Worm (Caenorhabditis elegans) whole organism, midembryonic: ENCODE data around the gene srx-111.

Source experiments
- T22C8.4 ChIP-seq: fragments of 200-800 bp; sonication (Bioruptor generic); IDR thresholded peaks from 2 replicates; pipeline ENCODE4 v1.3.6; 2022; ENCODE audit warnings: missing genetic modification characterization, missing compliant biosample characterization
- cog-1 ChIP-seq: sonication (generic microtip); optimal IDR thresholded peaks from 2 replicates; lab custom pipeline; 2016; ENCODE audit warnings: missing genetic modification characterization, missing compliant biosample characterization
- flt-1 ChIP-seq: fragments of 200-800 bp; sonication (Bioruptor generic); IDR thresholded peaks from 2 replicates; pipeline ENCODE4 v1.3.6; 2022; ENCODE audit warnings: missing genetic modification characterization, missing compliant biosample characterization
- klf-2 ChIP-seq: fragments of 200-800 bp; sonication (Bioruptor generic); conservative IDR thresholded peaks from 2 replicates; pipeline ENCODE4 v1.3.6; 2022; ENCODE audit warnings: missing genetic modification reagents, missing genetic modification characterization, missing compliant biosample characterization
- med-1 ChIP-seq: sonication (generic microtip); optimal IDR thresholded peaks from 2 replicates; lab custom pipeline; 2017; ENCODE audit warnings: missing genetic modification characterization, mild to moderate bottlenecking, missing compliant biosample characterization, antibody characterized with exemption, missing genetic modification reagents; ENCODE audit not compliant: insufficient read depth
- ref-1 ChIP-seq: fragments of 200-800 bp; sonication (Bioruptor generic); conservative IDR thresholded peaks from 2 replicates; pipeline ENCODE4 v1.3.6; 2022; ENCODE audit warnings: missing genetic modification reagents, missing genetic modification characterization, missing compliant biosample characterization
- tab-1 ChIP-seq: fragments of 200-800 bp; sonication (Bioruptor generic); IDR thresholded peaks from 2 replicates; pipeline ENCODE4 v1.3.6; 2022; ENCODE audit warnings: missing genetic modification characterization, missing compliant biosample characterization
- ztf-23 ChIP-seq: fragments of 200-800 bp; sonication (Bioruptor generic); IDR thresholded peaks from 2 replicates; pipeline ENCODE4 v1.3.6; 2022; ENCODE audit warnings: missing genetic modification reagents, missing genetic modification characterization, missing compliant biosample characterization
- ztf-29 ChIP-seq: fragments of 200-800 bp; sonication (Bioruptor generic); IDR thresholded peaks from 2 replicates; pipeline ENCODE4 v1.3.6; 2022; ENCODE audit warnings: missing genetic modification reagents, missing genetic modification characterization, missing compliant biosample characterization

srx-111 gene

DNA sequence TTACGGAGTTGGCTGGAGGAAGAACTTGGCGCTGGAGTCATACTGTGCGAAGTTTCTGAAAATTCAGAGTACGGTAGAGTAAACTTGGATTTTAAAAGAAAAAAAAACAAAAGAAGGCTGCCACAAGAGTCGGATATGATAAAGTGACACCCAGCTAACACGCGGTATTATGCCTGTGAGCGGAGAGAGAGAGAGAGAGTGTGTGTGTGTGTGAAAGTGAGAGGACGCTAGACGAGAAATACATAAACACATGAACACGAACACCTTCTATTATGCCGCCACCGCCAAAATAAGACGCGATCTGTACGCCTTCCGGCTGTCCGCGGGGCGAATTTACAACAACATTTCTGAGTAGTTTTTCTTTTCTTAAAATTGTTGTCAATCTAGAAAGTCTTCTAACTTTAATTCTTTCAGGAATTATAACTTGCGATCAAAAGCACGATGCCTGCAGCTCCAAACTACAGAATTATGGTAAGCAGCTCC is 20.7 kb upstream of the srx-111 start, which contains the start of gene F12E12.6:
Gene F12E12.6, minus strand, starts transcription at position 51 of the 483 bp plus-strand sequence.
- TF ChIP-seq tab-1 (GFP tag; lab: Robert Waterston, UW) (no peak), flt-1 (GFP tag; lab: Robert Waterston, UW) (no peak), T22C8.4 (no peak), med-1 (GFP tag; lab: Kevin White, UChicago) (no peak), ztf-23 (GFP tag; lab: Robert Waterston, UW) (no peak), ztf-29 (GFP tag; lab: Robert Waterston, UW) (no peak), klf-2 (GFP tag; lab: Robert Waterston, UW) (no peak), cog-1 (tag; lab: Kevin White, UChicago) (no peak), ref-1 (GFP tag; lab: Robert Waterston, UW) (no peak)

ce11 chrII:3739647-3740046 is 18.0 kb upstream of the srx-111 start, which contains the start of gene F12E12.2:
Gene F12E12.2, plus strand, starts transcription at chrII:3739947.
- no peak for TF ChIP-seq T22C8.4
- TF ChIP-seq ztf-23 (GFP tag; lab: Robert Waterston, UW) = no peak
- no peak for TF ChIP-seq ztf-29 (GFP tag; lab: Robert Waterston, UW)

DNA sequence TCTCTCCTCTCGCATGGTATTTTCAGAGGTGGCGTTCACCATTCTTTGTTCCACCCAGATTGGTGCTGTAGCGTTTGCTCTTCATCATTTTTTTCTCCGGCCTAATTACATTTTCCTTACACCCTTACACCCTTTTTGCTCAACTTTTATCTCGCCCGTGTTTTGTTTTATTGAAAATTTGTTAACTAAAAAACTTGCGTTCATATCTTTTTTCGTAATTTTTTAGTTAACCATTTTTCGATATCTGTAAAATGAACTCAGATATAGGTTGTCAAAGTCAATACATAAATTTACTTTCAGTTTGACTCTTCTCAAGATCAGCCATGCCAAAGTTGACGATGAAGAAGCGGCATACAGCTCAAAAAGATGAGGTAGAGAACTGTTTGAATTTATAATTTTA is 16.0 kb upstream of the srx-111 start, which contains the start of gene F12E12.1:
Gene F12E12.1, plus strand, starts transcription at position 301 of the 400 bp plus-strand sequence.
- TF ChIP-seq ztf-29 (GFP tag; lab: Robert Waterston, UW) = no peak
- no peak for TF ChIP-seq cog-1 (tag; lab: Kevin White, UChicago)
- TF ChIP-seq ref-1 (GFP tag; lab: Robert Waterston, UW) = no peak
- no peak for TF ChIP-seq klf-2 (GFP tag; lab: Robert Waterston, UW)
- TF ChIP-seq T22C8.4 = no peak
- TF ChIP-seq med-1 (GFP tag; lab: Kevin White, UChicago) = no peak
- TF ChIP-seq ztf-23 (GFP tag; lab: Robert Waterston, UW) = no peak
- no peak for TF ChIP-seq tab-1 (GFP tag; lab: Robert Waterston, UW)
- no peak for TF ChIP-seq flt-1 (GFP tag; lab: Robert Waterston, UW)

DNA sequence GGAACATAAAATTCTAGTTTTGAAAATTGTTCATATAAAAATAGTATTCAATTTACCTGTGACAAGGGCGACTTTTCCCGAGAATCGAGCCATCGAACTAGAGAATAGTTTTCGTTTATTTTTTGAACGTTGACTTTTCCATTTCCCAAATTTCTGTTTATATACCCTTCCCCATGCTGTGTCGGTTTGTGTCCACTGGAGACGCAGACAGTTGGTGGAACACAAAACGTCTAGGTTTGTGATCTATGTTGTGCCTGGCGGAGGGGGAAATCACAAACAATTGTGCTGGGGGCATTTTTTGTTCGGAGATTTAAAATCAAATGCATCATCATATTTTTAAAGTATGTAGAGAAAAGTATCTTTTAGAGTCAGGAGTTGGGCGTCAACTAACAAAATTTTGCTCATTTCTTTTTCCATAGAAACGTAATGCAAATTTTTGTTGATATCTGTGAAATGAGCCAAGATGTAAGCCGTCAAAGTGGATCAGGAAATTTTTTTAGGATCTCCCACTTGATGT is 13.9 kb upstream of the srx-111 start, which contains the start of gene nta-1:
Gene nta-1, minus strand, starts transcription at position 131 of the 517 bp plus-strand sequence.
- TF ChIP-seq tab-1 (GFP tag; lab: Robert Waterston, UW) (no peak), T22C8.4 (no peak), ref-1 (GFP tag; lab: Robert Waterston, UW) (no peak), ztf-29 (GFP tag; lab: Robert Waterston, UW) (no peak), klf-2 (GFP tag; lab: Robert Waterston, UW) (no peak), cog-1 (tag; lab: Kevin White, UChicago) (no peak), med-1 (GFP tag; lab: Kevin White, UChicago) (no peak), flt-1 (GFP tag; lab: Robert Waterston, UW) (no peak)

DNA sequence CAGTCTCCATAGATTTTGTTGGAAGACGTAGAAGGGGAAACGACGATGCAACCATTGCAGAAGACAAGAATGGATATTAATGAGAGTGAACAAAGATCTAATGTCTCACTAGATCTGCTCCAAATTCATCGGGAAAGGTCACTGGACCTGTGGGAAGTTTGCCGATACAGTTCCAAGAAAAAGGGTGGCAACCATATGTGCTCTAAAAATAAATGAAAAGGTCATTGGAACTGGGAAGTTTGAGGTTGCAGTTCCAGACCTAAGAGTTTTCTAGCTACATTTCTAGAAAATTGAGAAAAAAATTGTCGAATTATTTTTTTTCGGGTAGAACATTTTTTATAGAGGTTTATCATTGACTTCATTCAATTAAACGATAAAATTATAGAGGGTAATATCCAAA is 10.2 kb upstream of the srx-111 start, which contains the start of gene fbxb-92:
Gene fbxb-92, minus strand, starts transcription at position 101 of the 400 bp plus-strand sequence.
- TF ChIP-seq klf-2 (GFP tag; lab: Robert Waterston, UW) = no peak
- no peak for TF ChIP-seq flt-1 (GFP tag; lab: Robert Waterston, UW)
- no peak for TF ChIP-seq T22C8.4
- no peak for TF ChIP-seq med-1 (GFP tag; lab: Kevin White, UChicago)
- TF ChIP-seq ztf-23 (GFP tag; lab: Robert Waterston, UW) = no peak
- TF ChIP-seq ref-1 (GFP tag; lab: Robert Waterston, UW) = no peak
- no peak for TF ChIP-seq tab-1 (GFP tag; lab: Robert Waterston, UW)
- no peak for TF ChIP-seq cog-1 (tag; lab: Kevin White, UChicago)
- TF ChIP-seq ztf-29 (GFP tag; lab: Robert Waterston, UW) = no peak

DNA sequence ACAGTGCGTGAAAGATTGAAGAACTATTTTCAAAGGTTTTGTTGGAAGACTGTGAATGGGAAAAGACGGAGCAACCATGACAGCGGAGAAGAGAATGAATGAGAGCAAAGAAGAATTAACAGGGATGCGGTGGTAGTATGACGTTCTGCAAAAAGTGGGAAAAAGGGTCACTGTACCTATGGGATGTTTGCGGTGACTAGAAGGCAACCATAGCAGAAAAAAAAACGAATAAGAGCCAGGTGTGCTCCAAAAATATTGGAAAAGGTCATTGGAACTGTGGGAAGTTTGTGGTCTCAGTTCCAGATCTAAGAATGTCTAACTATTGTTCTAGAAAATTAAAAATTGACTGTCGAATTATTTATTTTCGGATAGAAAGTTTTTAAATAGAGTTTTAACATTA is 8.9 kb upstream of the srx-111 start, which contains the start of gene fbxb-90:
Gene fbxb-90, minus strand, starts transcription at position 101 of the 400 bp plus-strand sequence.
- TF ChIP-seq ztf-29 (GFP tag; lab: Robert Waterston, UW) (no peak), tab-1 (GFP tag; lab: Robert Waterston, UW) (no peak), flt-1 (GFP tag; lab: Robert Waterston, UW) (no peak), T22C8.4 (no peak)

ce11 chrII:3750685-3751084 is 6.9 kb upstream of the srx-111 start, which contains the start of gene fbxb-91:
Gene fbxb-91, minus strand, starts transcription at chrII:3750785.
- TF ChIP-seq klf-2 (GFP tag; lab: Robert Waterston, UW) (no peak), tab-1 (GFP tag; lab: Robert Waterston, UW) (no peak)

DNA sequence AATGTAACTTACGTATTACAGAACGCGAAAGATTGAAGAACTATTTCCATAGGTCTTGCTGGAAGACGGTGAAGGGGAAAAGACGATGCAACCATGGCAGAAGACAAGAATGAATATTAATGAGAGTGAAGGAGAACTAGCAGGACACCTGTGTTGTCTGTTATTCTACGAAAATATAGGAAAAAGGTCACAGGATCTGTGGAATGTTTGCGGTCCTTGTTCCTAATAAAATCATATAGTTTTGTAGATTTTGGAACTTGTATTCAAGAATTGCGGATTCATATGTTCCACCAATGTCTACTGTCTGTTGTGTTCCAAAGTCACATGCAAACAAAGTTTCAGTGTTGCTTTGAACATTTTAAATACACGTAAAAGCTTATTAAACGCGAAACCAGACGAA is 5.4 kb upstream of the srx-111 start, which contains the start of gene sdz-11:
Gene sdz-11, minus strand, starts transcription at position 101 of the 400 bp plus-strand sequence.
- TF ChIP-seq tab-1 (GFP tag; lab: Robert Waterston, UW) = no peak
- TF ChIP-seq cog-1 (tag; lab: Kevin White, UChicago) = no peak
- no peak for TF ChIP-seq ztf-29 (GFP tag; lab: Robert Waterston, UW)
- TF ChIP-seq klf-2 (GFP tag; lab: Robert Waterston, UW) = no peak
- no peak for TF ChIP-seq T22C8.4
- no peak for TF ChIP-seq flt-1 (GFP tag; lab: Robert Waterston, UW)
- no peak for TF ChIP-seq ref-1 (GFP tag; lab: Robert Waterston, UW)
- TF ChIP-seq med-1 (GFP tag; lab: Kevin White, UChicago) = no peak
- no peak for TF ChIP-seq ztf-23 (GFP tag; lab: Robert Waterston, UW)

DNA sequence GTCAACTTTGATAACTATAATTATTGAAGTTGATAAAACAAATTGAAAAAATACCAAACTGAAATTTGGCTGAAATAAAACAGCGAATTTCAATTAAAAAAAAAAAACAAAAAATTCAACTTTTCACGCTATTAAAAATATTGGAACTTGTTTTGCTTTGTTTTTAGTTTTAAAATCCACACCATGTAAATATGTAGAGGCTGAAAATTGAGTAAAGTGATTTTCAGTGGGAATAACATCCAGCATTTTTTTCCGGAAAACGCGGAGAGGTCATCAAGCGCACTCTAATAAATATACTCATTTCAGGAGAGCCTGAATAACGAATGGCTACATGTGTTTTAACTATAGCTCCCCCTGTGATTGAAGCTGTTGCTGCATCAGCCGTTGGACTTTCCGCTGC is 4.0 kb upstream of the srx-111 start, which contains the start of gene rcd-1:
Gene rcd-1, plus strand, starts transcription at position 301 of the 400 bp plus-strand sequence.
- TF ChIP-seq cog-1 (tag; lab: Kevin White, UChicago) (no peak), ztf-23 (GFP tag; lab: Robert Waterston, UW) (no peak), ref-1 (GFP tag; lab: Robert Waterston, UW) (no peak), ztf-29 (GFP tag; lab: Robert Waterston, UW) (no peak), flt-1 (GFP tag; lab: Robert Waterston, UW) (no peak), med-1 (GFP tag; lab: Kevin White, UChicago) (no peak), klf-2 (GFP tag; lab: Robert Waterston, UW) (no peak), T22C8.4 (no peak), tab-1 (GFP tag; lab: Robert Waterston, UW) (no peak)
